Worm (Caenorhabditis elegans) whole organism, mixed stage, embryonic: ENCODE results near the gene W03G11.4.

Source experiments
- elt-1 ChIP-seq: sonication (generic microtip); optimal IDR thresholded peaks from 2 replicates; lab custom pipeline; 2017; ENCODE audit warnings: missing genetic modification characterization, mild to moderate bottlenecking, missing compliant biosample characterization, antibody characterized with exemption, moderate library complexity, borderline replicate concordance; ENCODE audit not compliant: insufficient read depth
- unc-120 ChIP-seq: sonication (generic microtip); optimal IDR thresholded peaks from 2 replicates; lab custom pipeline; 2017; ENCODE audit warnings: missing genetic modification characterization, missing compliant biosample characterization; ENCODE audit not compliant: poor library complexity, severe bottlenecking
- unc-39 ChIP-seq: fragments of 150-350 bp; optimal IDR thresholded peaks from 2 replicates; lab custom pipeline; 2014; ENCODE audit warnings: missing biosample characterization, missing genetic modification characterization
- ztf-11 ChIP-seq: fragments of 150-350 bp; optimal IDR thresholded peaks from 2 replicates; lab custom pipeline; 2014; ENCODE audit warnings: missing biosample characterization, missing genetic modification characterization

DNA sequence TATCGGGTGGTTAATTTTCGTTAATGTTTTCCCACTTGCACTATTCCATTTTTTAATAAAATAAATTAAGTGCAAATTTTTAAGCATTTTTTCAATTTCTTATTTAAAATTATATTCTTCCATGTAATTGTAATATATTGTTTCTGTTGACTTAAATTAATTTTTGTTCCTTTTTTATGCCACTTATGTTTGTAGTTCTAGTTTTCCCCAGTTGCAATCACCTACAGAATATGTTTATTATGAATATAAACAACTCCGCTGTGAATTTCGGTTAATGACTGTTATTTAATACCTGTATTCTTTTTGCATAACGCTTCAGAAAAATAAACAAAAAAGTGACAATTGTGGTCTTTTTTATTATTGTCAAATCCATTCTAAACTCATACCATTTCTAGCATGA, 28.0 kb downstream of the W03G11.4 start, which contains the start of gene lgc-23:
- no peak for TF ChIP-seq elt-1 (tag; lab: Kevin White, UChicago)
- TF ChIP-seq unc-120 (tag; lab: Kevin White, UChicago) = no peak
- no peak for TF ChIP-seq ztf-11 (tag; lab: Kevin White, UChicago)
- TF ChIP-seq unc-39 (tag; lab: Kevin White, UChicago) = no peak
